Worm (Caenorhabditis elegans) whole organism, early embryonic: ENCODE measurements around the gene T10D4.14.
"Not testable (repeated sequence)": the region's sequence is repeated elsewhere in the genome, so short reads cannot be mapped to it uniquely, and the experiment has no call there.

Source experiments
- B0310.2 ChIP-seq: sonication (generic microtip); optimal IDR thresholded peaks from 2 replicates; lab custom pipeline; 2016; ENCODE audit warnings: mild to moderate bottlenecking, missing genetic modification characterization, missing compliant biosample characterization
- F13C5.2 ChIP-seq: sonication (generic microtip); optimal IDR thresholded peaks from 2 replicates; lab custom pipeline; 2017; ENCODE audit warnings: mild to moderate bottlenecking, missing genetic modification characterization, inconsistent platforms, missing compliant biosample characterization
- aly-1 ChIP-seq: sonication (generic microtip); optimal IDR thresholded peaks from 2 replicates; lab custom pipeline; 2016; ENCODE audit warnings: missing genetic modification characterization, missing compliant biosample characterization
- ama-1 ChIP-seq: fragments of 150-350 bp; optimal IDR thresholded peaks from 2 replicates; lab custom pipeline; 2014
- ceh-13 ChIP-seq: fragments of 200-800 bp; sonication (Bioruptor generic); optimal IDR thresholded peaks from 2 replicates; lab custom pipeline; 2018; ENCODE audit warnings: mild to moderate bottlenecking, missing genetic modification characterization, missing compliant biosample characterization
- ceh-36 ChIP-seq: sonication (generic microtip); optimal IDR thresholded peaks from 2 replicates; lab custom pipeline; 2016; ENCODE audit warnings: missing genetic modification characterization, inconsistent platforms, missing compliant biosample characterization
- ets-7 ChIP-seq: sonication (generic microtip); optimal IDR thresholded peaks from 2 replicates; lab custom pipeline; 2016; ENCODE audit warnings: missing genotype, missing genetic modification characterization, missing compliant biosample characterization
- flt-1 ChIP-seq: fragments of 200-800 bp; sonication (Bioruptor generic); IDR thresholded peaks from 2 replicates; pipeline ENCODE4 v1.3.6; 2022; ENCODE audit warnings: missing genetic modification characterization, missing compliant biosample characterization
- hmbx-1 ChIP-seq: sonication (generic microtip); optimal IDR thresholded peaks from 2 replicates; lab custom pipeline; 2016; ENCODE audit warnings: mild to moderate bottlenecking, missing genetic modification characterization, missing compliant biosample characterization
- hmg-4 ChIP-seq: fragments of 200-800 bp; sonication (Bioruptor generic); optimal IDR thresholded peaks from 2 replicates; lab custom pipeline; 2018; ENCODE audit warnings: mild to moderate bottlenecking, missing genetic modification characterization, missing compliant biosample characterization
- hnd-1 ChIP-seq: sonication (generic microtip); optimal IDR thresholded peaks from 2 replicates; lab custom pipeline; 2016; ENCODE audit warnings: missing genetic modification characterization, missing compliant biosample characterization
- pes-1 ChIP-seq: fragments of 200-800 bp; sonication (Bioruptor generic); IDR thresholded peaks from 2 replicates; pipeline ENCODE4 v1.3.6; 2022; ENCODE audit warnings: missing genetic modification reagents, missing genetic modification characterization, missing compliant biosample characterization
- scrt-1 ChIP-seq: fragments of 200-800 bp; sonication (Bioruptor generic); IDR thresholded peaks from 2 replicates; pipeline ENCODE4 v1.3.6; 2022; ENCODE audit warnings: missing genetic modification characterization, missing compliant biosample characterization
- sea-1 ChIP-seq: fragments of 200-800 bp; sonication (Bioruptor generic); conservative IDR thresholded peaks from 2 replicates; pipeline ENCODE4 v1.3.6; 2022; ENCODE audit warnings: missing genetic modification characterization, missing compliant biosample characterization
- tbx-11 ChIP-seq: fragments of 200-800 bp; sonication (Bioruptor generic); IDR thresholded peaks from 2 replicates; pipeline ENCODE4 v1.3.6; 2022; ENCODE audit warnings: missing genetic modification characterization, missing compliant biosample characterization
- tbx-37 ChIP-seq: fragments of 200-800 bp; sonication (Bioruptor generic); conservative IDR thresholded peaks from 2 replicates; pipeline ENCODE4 v1.3.6; 2022; ENCODE audit warnings: missing genetic modification reagents, missing genetic modification characterization, missing compliant biosample characterization
- tra-4 ChIP-seq: sonication (generic microtip); optimal IDR thresholded peaks from 2 replicates; lab custom pipeline; 2017; ENCODE audit warnings: missing genetic modification characterization, missing compliant biosample characterization

Gene T10D4.14

ce11 chrII:3151615-3152014 is at the start of gene T10D4.14, which contains the start of gene T10D4.19:
TSS of gene T10D4.14 (minus strand) at chrII:3151715.
TSS of gene T10D4.19 (plus strand) at chrII:3151918.
- TF ChIP-seq pes-1 (no peak), aly-1 (tag; lab: Kevin White, UChicago) (no peak), flt-1 (GFP tag; lab: Robert Waterston, UW) (no peak), sea-1 (GFP tag; lab: Robert Waterston, UW) (no peak), hmbx-1 (tag; lab: Kevin White, UChicago) (no peak), hmg-4 (GFP tag; lab: Kevin White, UChicago) (no peak), hnd-1 (no peak), scrt-1 (GFP tag; lab: Robert Waterston, UW) (no peak), B0310.2 (tag; lab: Kevin White, UChicago) (no peak), tbx-11 (GFP tag; lab: Robert Waterston, UW) (no peak), tbx-37 (GFP tag; lab: Robert Waterston, UW) (no peak), ama-1 (no peak), ets-7 (tag; lab: Kevin White, UChicago) (no peak), F13C5.2 (tag; lab: Kevin White, UChicago) (no peak), ceh-36 (no peak), tra-4 (no peak), ceh-13 (no peak)

ce11 chrII:3201242-3201641 is 49.7 kb upstream of the T10D4.14 start, which contains the start of gene sri-48:
TSS of gene sri-48 (minus strand) at chrII:3201342.
- TF ChIP-seq sea-1 (GFP tag; lab: Robert Waterston, UW); scrt-1 (GFP tag; lab: Robert Waterston, UW); ceh-36: not testable (repeated sequence)

DNA sequence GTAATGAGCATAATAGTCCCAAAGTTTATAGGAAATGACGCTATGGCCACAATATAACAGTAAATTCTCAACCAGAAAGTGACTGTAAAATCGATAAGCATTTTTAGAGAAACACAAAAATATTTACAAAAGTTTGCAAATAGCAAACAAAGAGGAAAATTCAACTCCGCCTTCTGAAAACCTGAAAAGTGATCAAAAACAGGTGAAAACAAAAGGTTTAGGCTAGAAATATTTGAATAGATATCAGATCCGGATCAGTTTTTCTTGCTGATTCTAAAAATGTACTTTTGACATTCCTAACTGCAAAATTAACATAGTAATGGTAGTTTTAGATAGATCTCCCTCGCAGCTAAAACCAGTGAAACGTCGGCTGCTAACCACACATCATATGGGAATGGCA is 47.5 kb upstream of the T10D4.14 start, which contains the start of gene sri-51:
TSS of gene sri-51 (minus strand) at position 101 of the 400 bp plus-strand sequence.
- TF ChIP-seq aly-1 (tag; lab: Kevin White, UChicago) (no peak), tbx-37 (GFP tag; lab: Robert Waterston, UW) (no peak), ceh-13 (no peak), scrt-1 (GFP tag; lab: Robert Waterston, UW) (no peak), B0310.2 (tag; lab: Kevin White, UChicago) (no peak), sea-1 (GFP tag; lab: Robert Waterston, UW) (no peak), ets-7 (tag; lab: Kevin White, UChicago) (no peak), ama-1 (no peak), hmbx-1 (tag; lab: Kevin White, UChicago) (no peak), flt-1 (GFP tag; lab: Robert Waterston, UW) (no peak), hmg-4 (GFP tag; lab: Kevin White, UChicago) (no peak)

DNA sequence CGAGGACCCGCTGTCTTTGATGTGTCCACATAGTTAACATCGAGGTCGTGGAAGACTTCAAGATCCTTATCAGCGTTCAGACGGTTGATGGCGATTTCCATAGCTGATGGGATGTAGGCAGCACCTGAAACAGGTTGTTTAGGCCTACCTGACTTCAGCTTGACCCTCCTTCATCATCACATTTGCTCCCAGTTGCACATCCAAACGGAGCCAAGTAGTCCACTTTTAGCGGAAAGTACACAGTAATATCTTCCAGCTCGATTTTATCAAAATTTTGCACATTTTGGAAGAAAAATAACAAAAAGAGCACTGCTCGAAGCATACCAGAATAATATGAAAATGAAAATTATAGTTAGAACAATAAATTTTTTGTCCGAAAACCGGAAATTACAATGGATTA is 45.5 kb upstream of the T10D4.14 start, which contains the start of gene gcy-15:
TSS of gene gcy-15 (minus strand) at position 101 of the 400 bp plus-strand sequence.
- TF ChIP-seq hmbx-1 (tag; lab: Kevin White, UChicago), result no peak
- no peak for TF ChIP-seq scrt-1 (GFP tag; lab: Robert Waterston, UW)
- no peak for TF ChIP-seq sea-1 (GFP tag; lab: Robert Waterston, UW)
- TF ChIP-seq flt-1 (GFP tag; lab: Robert Waterston, UW), result no peak
- TF ChIP-seq ama-1, result no peak
- TF ChIP-seq tra-4, result no peak
- no peak for TF ChIP-seq hnd-1
- no peak for TF ChIP-seq B0310.2 (tag; lab: Kevin White, UChicago)
- TF ChIP-seq ets-7 (tag; lab: Kevin White, UChicago), result no peak
- TF ChIP-seq aly-1 (tag; lab: Kevin White, UChicago), result no peak
- no peak for TF ChIP-seq tbx-37 (GFP tag; lab: Robert Waterston, UW)
- TF ChIP-seq pes-1, result no peak
- TF ChIP-seq tbx-11 (GFP tag; lab: Robert Waterston, UW), result no peak
- no peak for TF ChIP-seq ceh-36

DNA sequence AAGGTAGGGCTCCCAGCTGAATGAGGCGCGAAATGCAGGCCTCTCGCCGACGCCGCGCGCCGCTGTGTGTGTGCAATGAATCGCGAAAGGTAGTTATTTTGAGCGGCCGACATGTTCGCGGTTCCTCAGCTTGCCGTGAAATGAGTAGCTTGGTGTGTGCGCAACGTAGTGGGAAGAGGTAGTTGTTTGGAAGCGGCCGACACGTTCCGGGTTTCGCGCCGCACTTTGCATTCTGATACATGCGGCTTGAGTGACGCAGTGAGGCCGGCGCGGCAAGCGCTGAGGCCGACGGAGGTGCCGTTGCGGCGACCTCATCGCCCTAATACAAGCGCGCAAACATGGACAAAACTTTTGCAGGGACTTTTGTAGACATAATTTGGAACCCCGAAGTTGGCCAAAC is 44.2 kb upstream of the T10D4.14 start:
- TF ChIP-seq ets-7 (tag; lab: Kevin White, UChicago), result no peak
- no peak for TF ChIP-seq pes-1
- TF ChIP-seq F13C5.2 (tag; lab: Kevin White, UChicago), result no peak
- no peak for TF ChIP-seq hnd-1
- TF ChIP-seq flt-1 (GFP tag; lab: Robert Waterston, UW), result no peak
- no peak for TF ChIP-seq hmg-4 (GFP tag; lab: Kevin White, UChicago)
- TF ChIP-seq sea-1 (GFP tag; lab: Robert Waterston, UW), result no peak

- TF ChIP-seq hmg-4 (GFP tag; lab: Kevin White, UChicago); B0310.2 (tag; lab: Kevin White, UChicago); scrt-1 (GFP tag; lab: Robert Waterston, UW): not testable (repeated sequence)
Observed at ce11 chrII:3191544-3191943, 40.0 kb upstream of the T10D4.14 start, which contains the start of gene Y27F2A.9. TSS of gene Y27F2A.9 (minus strand) at chrII:3191644.

ce11 chrII:3189038-3189437 is 37.5 kb upstream of the T10D4.14 start, which contains the start of gene Y27F2A.11:
TSS of gene Y27F2A.11 (plus strand) at chrII:3189338.
- not testable (repeated sequence) for TF ChIP-seq tra-4; flt-1 (GFP tag; lab: Robert Waterston, UW); tbx-11 (GFP tag; lab: Robert Waterston, UW)

ce11 chrII:3185848-3186247 is 34.3 kb upstream of the T10D4.14 start:
- TF ChIP-seq scrt-1 (GFP tag; lab: Robert Waterston, UW), result no peak
- TF ChIP-seq F13C5.2 (tag; lab: Kevin White, UChicago), result no peak
- no peak for TF ChIP-seq ets-7 (tag; lab: Kevin White, UChicago)
- TF ChIP-seq tbx-11 (GFP tag; lab: Robert Waterston, UW), result no peak
- TF ChIP-seq tra-4, result no peak
- TF ChIP-seq hmg-4 (GFP tag; lab: Kevin White, UChicago), result no peak
- TF ChIP-seq sea-1 (GFP tag; lab: Robert Waterston, UW), result no peak
- TF ChIP-seq tbx-37 (GFP tag; lab: Robert Waterston, UW), result no peak
- TF ChIP-seq ceh-13, result no peak
- no peak for TF ChIP-seq hnd-1
- TF ChIP-seq aly-1 (tag; lab: Kevin White, UChicago), result no peak
